Worm (Caenorhabditis elegans) whole organism, mixed stage, embryonic: ENCODE measurements around the gene pfd-1.

Experiments used
- M03D4.4 ChIP-seq: sonication (generic microtip); optimal IDR thresholded peaks from 2 replicates; lab custom pipeline; 2017; ENCODE audit warnings: mild to moderate bottlenecking, missing genetic modification characterization, missing compliant biosample characterization
- hlh-1 ChIP-seq: fragments of 150-350 bp; optimal IDR thresholded peaks from 2 replicates; lab custom pipeline; 2014; ENCODE audit warnings: missing biosample characterization, missing genetic modification reagents, missing genetic modification characterization
- mep-1 ChIP-seq: fragments of 150-350 bp; optimal IDR thresholded peaks from 2 replicates; lab custom pipeline; 2017; ENCODE audit warnings: missing biosample characterization, missing genetic modification reagents, missing genetic modification characterization, inconsistent platforms
- nhr-12 ChIP-seq: fragments of 150-350 bp; optimal IDR thresholded peaks from 2 replicates; lab custom pipeline; 2014; ENCODE audit warnings: missing biosample characterization, missing genetic modification characterization
- nhr-237 ChIP-seq: fragments of 150-350 bp; optimal IDR thresholded peaks from 2 replicates; lab custom pipeline; 2014; ENCODE audit warnings: missing biosample characterization, missing genetic modification characterization
- pha-4 ChIP-seq: fragments of 150-350 bp; optimal IDR thresholded peaks from 2 replicates; lab custom pipeline; 2018; ENCODE audit warnings: missing biosample characterization, missing genetic modification reagents, missing genetic modification characterization
- snpc-4 ChIP-seq: fragments of 150-350 bp; optimal IDR thresholded peaks from 2 replicates; lab custom pipeline; 2014; ENCODE audit warnings: missing biosample characterization, missing genetic modification characterization
- sptf-1 ChIP-seq: sonication (generic microtip); optimal IDR thresholded peaks from 2 replicates; lab custom pipeline; 2017; ENCODE audit warnings: mild to moderate bottlenecking, missing genetic modification characterization, moderate library complexity, missing compliant biosample characterization
- unc-39 ChIP-seq: fragments of 150-350 bp; optimal IDR thresholded peaks from 2 replicates; lab custom pipeline; 2014; ENCODE audit warnings: missing biosample characterization, missing genetic modification characterization
- unc-62 ChIP-seq: fragments of 150-350 bp; optimal IDR thresholded peaks from 2 replicates; lab custom pipeline; 2014; ENCODE audit warnings: missing biosample characterization, missing genetic modification reagents, missing genetic modification characterization
- zip-8 ChIP-seq: fragments of 150-350 bp; optimal IDR thresholded peaks from 2 replicates; lab custom pipeline; 2014; ENCODE audit warnings: missing biosample characterization, missing genetic modification characterization
- ztf-11 ChIP-seq: fragments of 150-350 bp; optimal IDR thresholded peaks from 2 replicates; lab custom pipeline; 2014; ENCODE audit warnings: missing biosample characterization, missing genetic modification characterization

ce11 chrIV:11142314-11143227 is 7.3 kb upstream of the pfd-1 start, which contains the start of gene skih-2:
- TF ChIP-seq unc-62 (GFP tag; lab: Kevin White, UChicago): no peak
- TF ChIP-seq mep-1 (tag; lab: Kevin White, UChicago): peak; percentile 32
- TF ChIP-seq nhr-12 (tag; lab: Kevin White, UChicago): no peak
- TF ChIP-seq snpc-4 (tag; lab: Kevin White, UChicago): no peak
- TF ChIP-seq sptf-1 (tag; lab: Kevin White, UChicago): no peak
- peak; percentile 27 for TF ChIP-seq nhr-237 (tag; lab: Kevin White, UChicago)
- TF ChIP-seq ztf-11 (tag; lab: Kevin White, UChicago): no peak
- TF ChIP-seq hlh-1 (tag; lab: Kevin White, UChicago): no peak
- no peak for TF ChIP-seq M03D4.4 (tag; lab: Kevin White, UChicago)
- peak; percentile 26 for TF ChIP-seq pha-4 (tag; lab: Kevin White, UChicago)
- TF ChIP-seq zip-8: no peak
- TF ChIP-seq unc-39 (tag; lab: Kevin White, UChicago): peak; percentile 64
